Fruit fly (Drosophila melanogaster) whole organism, prepupa: Measurements from ENCODE around the gene Shmt.
"Not testable (repeated sequence)": the region's sequence is repeated elsewhere in the genome, so short reads cannot be mapped to it uniquely, and the experiment has no call there.

ENCODE experiments used
- CG10631 ChIP-seq: fragments of 200-800 bp; sonication (Bioruptor generic); optimal IDR thresholded peaks from 2 replicates; lab custom pipeline; 2016; ENCODE audit warnings: missing biosample characterization, missing genetic modification characterization
- CG10669 ChIP-seq: fragments of 200-800 bp; sonication (Bioruptor generic); optimal IDR thresholded peaks from 3 replicates; lab custom pipeline; 2018; ENCODE audit warnings: missing biosample characterization, mild to moderate bottlenecking, missing genetic modification characterization, moderate library complexity
- CG11762 ChIP-seq: fragments of 200-800 bp; sonication (Bioruptor generic); optimal IDR thresholded peaks from 3 replicates; lab custom pipeline; 2016; ENCODE audit warnings: missing biosample characterization, missing genetic modification characterization; ENCODE audit not compliant: insufficient read depth
- CG15336 ChIP-seq: fragments of 200-800 bp; sonication (Bioruptor generic); IDR thresholded peaks from 2 replicates; pipeline ENCODE4 v1.3.6; 2022; ENCODE audit warnings: missing biosample characterization, missing genetic modification characterization
- CG1621 ChIP-seq: fragments of 200-800 bp; sonication (Bioruptor generic); optimal IDR thresholded peaks from 3 replicates; lab custom pipeline; 2018; ENCODE audit warnings: missing biosample characterization, mild to moderate bottlenecking, missing genetic modification characterization
- CG16779 ChIP-seq: fragments of 200-800 bp; sonication (Bioruptor generic); optimal IDR thresholded peaks from 3 replicates; lab custom pipeline; 2017; ENCODE audit warnings: missing biosample characterization, mild to moderate bottlenecking, missing genetic modification characterization
- CG3032 ChIP-seq: fragments of 200-800 bp; optimal IDR thresholded peaks from 2 replicates; lab custom pipeline; 2019; ENCODE audit warnings: missing biosample characterization, mild to moderate bottlenecking, missing genetic modification characterization, moderate library complexity
- CG31627 ChIP-seq: fragments of 200-800 bp; sonication (Bioruptor generic); optimal IDR thresholded peaks from 3 replicates; lab custom pipeline; 2016; ENCODE audit warnings: missing biosample characterization, missing genetic modification characterization
- CG32006 ChIP-seq: fragments of 200-800 bp; sonication (Bioruptor generic); optimal IDR thresholded peaks from 3 replicates; lab custom pipeline; 2017; ENCODE audit warnings: missing biosample characterization, mild to moderate bottlenecking, missing genetic modification characterization
- CG3919 ChIP-seq: fragments of 200-800 bp; sonication (Bioruptor generic); optimal IDR thresholded peaks from 3 replicates; lab custom pipeline; 2016; ENCODE audit warnings: missing biosample characterization, missing genetic modification characterization
- CG6163 ChIP-seq: fragments of 200-800 bp; sonication (Bioruptor generic); IDR thresholded peaks from 3 replicates; pipeline ENCODE4 v1.3.6; 2022; ENCODE audit warnings: missing biosample characterization, missing genetic modification characterization
- CG6276 ChIP-seq: fragments of 200-800 bp; sonication (Bioruptor generic); optimal IDR thresholded peaks from 2 replicates; lab custom pipeline; 2017; ENCODE audit warnings: missing biosample characterization, mild to moderate bottlenecking, missing genetic modification characterization
- CG6792 ChIP-seq: fragments of 200-800 bp; sonication (Bioruptor generic); optimal IDR thresholded peaks from 3 replicates; lab custom pipeline; 2016; ENCODE audit warnings: missing biosample characterization, missing genetic modification characterization
- CG6854 ChIP-seq: fragments of 200-800 bp; sonication (Bioruptor generic); optimal IDR thresholded peaks from 2 replicates; lab custom pipeline; 2017; ENCODE audit warnings: missing biosample characterization, mild to moderate bottlenecking, missing genetic modification characterization
- CG7368 ChIP-seq: fragments of 200-800 bp; sonication (Bioruptor generic); optimal IDR thresholded peaks from 3 replicates; lab custom pipeline; 2016; ENCODE audit warnings: missing biosample characterization, missing genetic modification characterization
- CG8319 ChIP-seq: fragments of 200-800 bp; sonication (Bioruptor generic); optimal IDR thresholded peaks from 3 replicates; lab custom pipeline; 2016; ENCODE audit warnings: missing biosample characterization, missing genetic modification characterization
- CG8632 ChIP-seq: fragments of 200-800 bp; sonication (Bioruptor generic); optimal IDR thresholded peaks from 3 replicates; lab custom pipeline; 2016; ENCODE audit warnings: missing biosample characterization, missing genetic modification characterization
- Eip75B ChIP-seq: fragments of 200-800 bp; sonication (Bioruptor generic); optimal IDR thresholded peaks from 3 replicates; lab custom pipeline; 2016; ENCODE audit warnings: missing biosample characterization, missing genetic modification characterization
- Eip78C ChIP-seq: fragments of 200-800 bp; sonication (Bioruptor generic); peaks from one replicate; lab custom pipeline; 2016; ENCODE audit warnings: missing biosample characterization, missing genetic modification characterization
- Eip93F ChIP-seq: fragments of 200-800 bp; sonication (Bioruptor generic); optimal IDR thresholded peaks from 2 replicates; lab custom pipeline; 2016; ENCODE audit warnings: missing biosample characterization, mild to moderate bottlenecking, missing genetic modification characterization
- Ets21C ChIP-seq: fragments of 200-800 bp; sonication (Bioruptor generic); optimal IDR thresholded peaks from 3 replicates; lab custom pipeline; 2016; ENCODE audit warnings: missing biosample characterization, missing genetic modification characterization
- Gug ChIP-seq: fragments of 200-800 bp; sonication (Bioruptor generic); IDR thresholded peaks from 2 replicates; pipeline ENCODE4 v1.3.6; 2022; ENCODE audit warnings: missing biosample characterization, missing genetic modification characterization
- Lpt ChIP-seq: fragments of 200-800 bp; sonication (Bioruptor generic); optimal IDR thresholded peaks from 3 replicates; lab custom pipeline; 2016; ENCODE audit warnings: missing biosample characterization, missing genetic modification characterization
- Sox102F ChIP-seq: fragments of 200-800 bp; sonication (Bioruptor generic); optimal IDR thresholded peaks from 2 replicates; lab custom pipeline; 2016; ENCODE audit warnings: missing biosample characterization, mild to moderate bottlenecking, missing genetic modification characterization
- Sox14 ChIP-seq: fragments of 200-800 bp; sonication (Bioruptor generic); optimal IDR thresholded peaks from 3 replicates; lab custom pipeline; 2016; ENCODE audit warnings: missing biosample characterization, missing genetic modification characterization
- Sox15 ChIP-seq: fragments of 200-800 bp; sonication (Bioruptor generic); optimal IDR thresholded peaks from 3 replicates; lab custom pipeline; 2016; ENCODE audit warnings: missing biosample characterization, missing genetic modification characterization
- dac ChIP-seq: fragments of 200-800 bp; sonication (Bioruptor generic); optimal IDR thresholded peaks from 2 replicates; lab custom pipeline; 2017; ENCODE audit warnings: missing biosample characterization, mild to moderate bottlenecking, missing genetic modification characterization
- dsx ChIP-seq: fragments of 200-800 bp; optimal IDR thresholded peaks from 3 replicates; lab custom pipeline; 2019; ENCODE audit warnings: missing biosample characterization, mild to moderate bottlenecking, missing genetic modification characterization, moderate library complexity; ENCODE audit not compliant: poor library complexity, severe bottlenecking
- eg ChIP-seq: fragments of 200-800 bp; sonication (Bioruptor generic); IDR thresholded peaks from 3 replicates; pipeline ENCODE4 v1.3.6; 2022; ENCODE audit warnings: missing biosample characterization, missing genetic modification characterization
- esn ChIP-seq: fragments of 200-800 bp; sonication (Bioruptor generic); optimal IDR thresholded peaks from 2 replicates; lab custom pipeline; 2016; ENCODE audit warnings: missing biosample characterization, mild to moderate bottlenecking, missing genetic modification characterization, moderate library complexity
- fd59A ChIP-seq: fragments of 200-800 bp; sonication (Bioruptor generic); optimal IDR thresholded peaks from 2 replicates; lab custom pipeline; 2017; ENCODE audit warnings: missing biosample characterization, mild to moderate bottlenecking, missing genetic modification characterization, missing genetic modification reagents
- fd85E ChIP-seq: fragments of 200-800 bp; sonication (Bioruptor generic); optimal IDR thresholded peaks from 3 replicates; lab custom pipeline; 2016; ENCODE audit warnings: missing biosample characterization, missing genetic modification characterization
- lz ChIP-seq: fragments of 200-800 bp; sonication (Bioruptor generic); optimal IDR thresholded peaks from 3 replicates; lab custom pipeline; 2016; ENCODE audit warnings: missing biosample characterization, missing genetic modification characterization
- net ChIP-seq: fragments of 200-800 bp; sonication (Bioruptor generic); optimal IDR thresholded peaks from 3 replicates; lab custom pipeline; 2016; ENCODE audit warnings: missing biosample characterization, missing genetic modification characterization
- pdm3 ChIP-seq: fragments of 200-800 bp; sonication (Bioruptor generic); optimal IDR thresholded peaks from 3 replicates; lab custom pipeline; 2016; ENCODE audit warnings: missing biosample characterization, missing genetic modification characterization
- svp ChIP-seq: fragments of 200-800 bp; sonication (Bioruptor generic); peaks from one replicate; lab custom pipeline; 2016; ENCODE audit warnings: missing biosample characterization, missing genetic modification characterization
- vri ChIP-seq: fragments of 200-800 bp; sonication (Bioruptor generic); optimal IDR thresholded peaks from 3 replicates; lab custom pipeline; 2016; ENCODE audit warnings: missing biosample characterization, mild to moderate bottlenecking, missing genetic modification characterization

Shmt gene

dm6 chrX:5947870-5948498, 31.4 kb upstream of the Shmt start, which contains the start of gene CG6041:
Gene CG6041, plus strand, starts transcription at chrX:5948160.
- TF ChIP-seq CG15336 (GFP tag; lab: Robert Waterston, UW) (no peak), CG1621 (tag; lab: Kevin White, UChicago) (no peak), Eip93F (GFP tag; lab: Kevin White, UChicago) (no peak), net (no peak), Lpt (no peak), Eip78C (GFP tag; lab: Kevin White, UChicago) (no peak), svp (GFP tag; lab: Kevin White, UChicago) (no peak), dsx (GFP tag; lab: Kevin White, UChicago) (no peak), CG6276 (GFP tag; lab: Kevin White, UChicago) (no peak), CG10669 (GFP tag; lab: Kevin White, UChicago) (no peak), CG11762 (GFP tag; lab: Kevin White, UChicago) (no peak), CG8319 (GFP tag; lab: Kevin White, UChicago) (no peak), dac (GFP tag; lab: Kevin White, UChicago) (no peak), CG3032 (tag; lab: Kevin White, UChicago) (no peak), CG7368 (GFP tag; lab: Kevin White, UChicago) (no peak)

- not testable (repeated sequence) for TF ChIP-seq CG8632 (GFP tag; lab: Kevin White, UChicago); Sox15; Ets21C (GFP tag; lab: Kevin White, UChicago)
Observed at dm6 chrX:5945052-5945830, 28.6 kb upstream of the Shmt start, which contains the start of gene CG32756. Gene CG32756, plus strand, starts transcription at chrX:5945682.

- TF ChIP-seq vri, svp, Eip75B (GFP tag; lab: Kevin White, UChicago): not testable (repeated sequence)
Observed at dm6 chrX:5942306-5942705, 25.7 kb upstream of the Shmt start, which contains the start of gene CG12728. Gene CG12728, plus strand, starts transcription at chrX:5942606.

dm6 chrX:5941824-5942223, 25.2 kb upstream of the Shmt start:
- TF ChIP-seq CG1621 (tag; lab: Kevin White, UChicago) (peak; percentile 22), CG6163 (GFP tag; lab: Robert Waterston, UW) (no peak), CG10631 (no peak), eg (GFP tag; lab: Robert Waterston, UW) (no peak), CG6854 (GFP tag; lab: Kevin White, UChicago) (no peak), Sox15 (no peak), vri (GFP tag; lab: Kevin White, UChicago) (no peak), CG3919 (no peak), CG15336 (GFP tag; lab: Robert Waterston, UW) (no peak), CG32006 (GFP tag; lab: Kevin White, UChicago) (no peak), Eip78C (GFP tag; lab: Kevin White, UChicago) (peak; percentile 10)
- TF ChIP-seq, all 60 proteins: peak for 2

- TF ChIP-seq CG1621 (tag; lab: Kevin White, UChicago) (peak; percentile 78), CG10631 (peak; percentile 33), svp (GFP tag; lab: Kevin White, UChicago) (no peak), CG3919 (peak; percentile 42), Ets21C (GFP tag; lab: Kevin White, UChicago) (no peak), CG11762 (GFP tag; lab: Kevin White, UChicago) (peak; percentile 1), Gug (peak; percentile 55), CG16779 (peak; percentile 86), CG3032 (tag; lab: Kevin White, UChicago) (peak; percentile 85), net (peak; percentile 72), CG10669 (GFP tag; lab: Kevin White, UChicago) (peak; percentile 77), fd59A (peak; percentile 65), CG31627 (GFP tag; lab: Kevin White, UChicago) (no peak), vri (GFP tag; lab: Kevin White, UChicago) (no peak), Sox102F (GFP tag; lab: Kevin White, UChicago) (no peak), fd85E (GFP tag; lab: Kevin White, UChicago) (no peak), esn (GFP tag; lab: Kevin White, UChicago) (no peak), Sox14 (GFP tag; lab: Kevin White, UChicago) (peak; percentile 35), lz (GFP tag; lab: Kevin White, UChicago) (no peak), CG7368 (GFP tag; lab: Kevin White, UChicago) (peak; percentile 12), pdm3 (peak; percentile 61), Lpt (peak; percentile 91), CG6792 (GFP tag; lab: Kevin White, UChicago) (peak; percentile 42)
Observed at dm6 chrX:5935072-5935738, 18.6 kb upstream of the Shmt start.
